Worm (Caenorhabditis elegans): ENCODE measurements around the gene ant-1.3.

ant-1.3 gene

DNA sequence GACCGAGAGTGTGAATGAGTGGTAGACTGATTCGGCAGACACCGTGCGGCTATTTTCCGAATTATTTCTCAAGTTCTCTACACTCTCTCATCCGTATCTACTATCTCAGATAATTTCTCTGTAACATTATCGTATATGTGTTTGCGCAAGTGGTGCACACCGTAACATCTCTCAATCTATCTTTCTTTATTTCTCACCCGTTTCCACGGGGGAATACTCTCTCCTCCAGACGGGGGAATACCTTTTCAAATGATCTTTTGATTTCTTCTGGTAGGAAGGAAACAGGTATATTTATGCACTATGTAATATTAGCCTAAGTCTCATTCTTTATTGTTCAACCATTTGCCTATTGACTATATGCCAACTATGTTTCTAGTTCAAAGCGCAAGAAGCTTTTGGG is 42.0 kb downstream of the ant-1.3 start:
- no peak for TF ChIP-seq gei-8 (GFP tag; optimal IDR thresholded peaks at IDR 0.05)
- no peak for TF ChIP-seq lin-39 (tag; optimal IDR thresholded peaks at IDR 0.05)
- TF ChIP-seq ZK337.2 (GFP tag; IDR thresholded peaks at IDR 0.05): no peak
- no peak for TF ChIP-seq tra-1 (GFP tag; IDR thresholded peaks at IDR 0.05)
- no peak for TF ChIP-seq duxl-1 (tag; optimal IDR thresholded peaks at IDR 0.05; ENCODE audit: poor library complexity)
- TF ChIP-seq aha-1 (tag): peak; percentile 81
- TF ChIP-seq jun-1 (tag; optimal IDR thresholded peaks at IDR 0.05): no peak
- TF ChIP-seq cey-2 (tag; optimal IDR thresholded peaks at IDR 0.05; ENCODE audit: borderline replicate concordance, insufficient read depth): no peak
- no peak for TF ChIP-seq T26A8.4 (GFP tag; IDR thresholded peaks at IDR 0.05)
- no peak for TF ChIP-seq mep-1 (tag; optimal IDR thresholded peaks at IDR 0.05)
- TF ChIP-seq nhr-28 (tag; optimal IDR thresholded peaks at IDR 0.05): no peak
- no peak for TF ChIP-seq zfp-3 (GFP tag; conservative IDR thresholded peaks at IDR 0.05)
- peak; percentile 28 for TF ChIP-seq nhr-10 (tag; optimal IDR thresholded peaks at IDR 0.05)
- TF ChIP-seq daf-12 (tag; optimal IDR thresholded peaks at IDR 0.05): no peak
- TF ChIP-seq zip-2 (tag; optimal IDR thresholded peaks at IDR 0.05): no peak
- no peak for TF ChIP-seq hlh-11 (tag; optimal IDR thresholded peaks at IDR 0.05)

ce11 chrIV:9659999-9660398 is 49.1 kb downstream of the ant-1.3 start:
- TF ChIP-seq zfp-3 (GFP tag; conservative IDR thresholded peaks at IDR 0.05) (no peak), fkh-10 (GFP tag; optimal IDR thresholded peaks at IDR 0.05) (peak; percentile 73), lin-29 (GFP tag; IDR thresholded peaks at IDR 0.05) (no peak), unc-39 (tag; optimal IDR thresholded peaks at IDR 0.05) (no peak), dmd-9 (GFP tag; IDR thresholded peaks at IDR 0.05) (no peak), aha-1 (tag) (peak; percentile 5), zag-1 (tag; optimal IDR thresholded peaks at IDR 0.05) (no peak), unc-62 (GFP tag; optimal IDR thresholded peaks at IDR 0.05 in 1 of 2) (peak in 1 of 2 experiments; percentile 20), unc-62 (tag; optimal IDR thresholded peaks at IDR 0.05) (no peak), mep-1 (tag; optimal IDR thresholded peaks at IDR 0.05) (no peak), zip-2 (tag; optimal IDR thresholded peaks at IDR 0.05) (no peak), F49E8.2 (tag; optimal IDR thresholded peaks at IDR 0.05; ENCODE audit: borderline replicate concordance) (no peak), ctbp-1 (GFP tag; IDR thresholded peaks at IDR 0.05) (peak; percentile 9; the same call in 1 of the 2 replicates)

Data from whole organism, L4 larva.